Fruit fly (Drosophila melanogaster) whole organism, adult: ENCODE results near the gene Rbfox1.

Experiments used
- CG11617 ChIP-seq: fragments of 200-800 bp; sonication (Bioruptor generic); optimal IDR thresholded peaks from 2 replicates; lab custom pipeline; 2017; ENCODE audit warnings: mild to moderate bottlenecking, missing biosample characterization, missing genetic modification reagents, missing genetic modification characterization
- CG12768 ChIP-seq: fragments of 200-800 bp; sonication (Bioruptor generic); optimal IDR thresholded peaks from 2 replicates; lab custom pipeline; 2017; ENCODE audit warnings: missing biosample characterization, missing genetic modification characterization, mild to moderate bottlenecking, moderate library complexity, missing genetic modification reagents
- CG1620 ChIP-seq: fragments of 200-800 bp; sonication (Bioruptor generic); optimal IDR thresholded peaks from 2 replicates; lab custom pipeline; 2016; ENCODE audit warnings: missing biosample characterization, missing genetic modification characterization
- CG5204 ChIP-seq: fragments of 200-800 bp; sonication (Bioruptor generic); optimal IDR thresholded peaks from 2 replicates; lab custom pipeline; 2016; ENCODE audit warnings: missing biosample characterization, missing genetic modification characterization
- Clk ChIP-seq: fragments of 200-800 bp; sonication (Bioruptor generic); optimal IDR thresholded peaks from 2 replicates; lab custom pipeline; 2017; ENCODE audit warnings: missing biosample characterization, missing genetic modification characterization
- Crg-1 ChIP-seq: fragments of 200-800 bp; sonication (Bioruptor generic); optimal IDR thresholded peaks from 2 replicates; lab custom pipeline; 2016; ENCODE audit warnings: missing biosample characterization, missing genetic modification characterization
- Hr96 ChIP-seq: fragments of 200-800 bp; sonication (Bioruptor generic); optimal IDR thresholded peaks from 2 replicates; lab custom pipeline; 2016; ENCODE audit warnings: missing biosample characterization, missing genetic modification characterization
- Mnt ChIP-seq: fragments of 200-800 bp; sonication (Bioruptor generic); optimal IDR thresholded peaks from 2 replicates; lab custom pipeline; 2016; ENCODE audit warnings: missing biosample characterization, mild to moderate bottlenecking, missing genetic modification characterization
- cic ChIP-seq: fragments of 200-800 bp; sonication (Bioruptor generic); optimal IDR thresholded peaks from 2 replicates; lab custom pipeline; 2017; ENCODE audit warnings: missing biosample characterization, mild to moderate bottlenecking, missing genetic modification characterization, moderate library complexity
- cnc ChIP-seq, 2 experiments: fragments of >200 bp; optimal IDR thresholded peaks; 2 replicates each; lab custom pipeline; 2017
- ovo ChIP-seq: fragments of 200-800 bp; sonication (Bioruptor generic); optimal IDR thresholded peaks from 2 replicates; lab custom pipeline; 2016; ENCODE audit warnings: missing biosample characterization, missing genetic modification characterization
- pad ChIP-seq: fragments of 200-800 bp; sonication (Bioruptor generic); optimal IDR thresholded peaks from 3 replicates; lab custom pipeline; 2017; ENCODE audit warnings: missing biosample characterization, missing genetic modification characterization, mild to moderate bottlenecking, moderate library complexity, missing genetic modification reagents
- tj ChIP-seq: fragments of 200-800 bp; sonication (Bioruptor generic); optimal IDR thresholded peaks from 3 replicates; lab custom pipeline; 2017; ENCODE audit warnings: missing biosample characterization, mild to moderate bottlenecking, missing genetic modification characterization, moderate library complexity
- toe ChIP-seq: fragments of 200-800 bp; sonication (Bioruptor generic); optimal IDR thresholded peaks from 2 replicates; lab custom pipeline; 2016; ENCODE audit warnings: missing biosample characterization, missing genetic modification characterization

dm6 chr3L:10516707-10517450 is 35.7 kb downstream of the Rbfox1 start:
- TF ChIP-seq CG5204 (GFP tag; lab: Kevin White, UChicago) (no peak), tj (GFP tag; lab: Kevin White, UChicago) (no peak), Hr96 (no peak), cic (no peak), CG12768 (GFP tag; lab: Kevin White, UChicago) (no peak), cnc (optimal IDR thresholded peaks at IDR 0.05; lab: Kevin White, UChicago) (no peak), CG1620 (GFP tag; lab: Kevin White, UChicago) (no peak), toe (no peak), pad (GFP tag; lab: Kevin White, UChicago) (no peak), Mnt (GFP tag; lab: Kevin White, UChicago) (no peak), Clk (GFP tag; lab: Kevin White, UChicago) (no peak), CG11617 (GFP tag; lab: Kevin White, UChicago) (no peak), Crg-1 (GFP tag; lab: Kevin White, UChicago) (no peak), ovo (GFP tag; lab: Kevin White, UChicago) (no peak)
